Fruit fly (Drosophila melanogaster) whole organism, embryonic: ENCODE results near the gene CG31808.
A peak's percentile ranks its signal among the peaks of the same experiment; 100 is the strongest.

ENCODE experiments used
- Bteb2 ChIP-seq: fragments of 200-800 bp; sonication (Bioruptor generic); optimal IDR thresholded peaks from 2 replicates; lab custom pipeline; 2016; ENCODE audit warnings: missing biosample characterization, missing genetic modification characterization
- C15 ChIP-seq: fragments of 200-800 bp; sonication (Bioruptor generic); IDR thresholded peaks from 3 replicates; pipeline ENCODE4 v1.3.6; 2022; ENCODE audit warnings: missing biosample characterization, missing genetic modification characterization
- CG10654 ChIP-seq: fragments of 200-800 bp; sonication (Bioruptor generic); optimal IDR thresholded peaks from 2 replicates; lab custom pipeline; 2016; ENCODE audit warnings: missing biosample characterization, missing genetic modification characterization
- CG11398 ChIP-seq: fragments of 200-800 bp; sonication (Bioruptor generic); optimal IDR thresholded peaks from 2 replicates; lab custom pipeline; 2016; ENCODE audit warnings: missing biosample characterization, missing genetic modification characterization
- CG12219 ChIP-seq: fragments of 200-800 bp; sonication (Bioruptor generic); optimal IDR thresholded peaks from 3 replicates; lab custom pipeline; 2018; ENCODE audit warnings: missing biosample characterization, mild to moderate bottlenecking, missing genetic modification characterization
- CG12299 ChIP-seq: fragments of 200-800 bp; sonication (Bioruptor generic); optimal IDR thresholded peaks from 2 replicates; lab custom pipeline; 2018; ENCODE audit warnings: missing biosample characterization, mild to moderate bottlenecking, missing genetic modification characterization
- CG12744 ChIP-seq: fragments of 200-800 bp; sonication (Bioruptor generic); optimal IDR thresholded peaks from 2 replicates; lab custom pipeline; 2016; ENCODE audit warnings: missing biosample characterization, missing genetic modification characterization
- CG12942 ChIP-seq: fragments of 200-800 bp; sonication (Bioruptor generic); optimal IDR thresholded peaks from 3 replicates; lab custom pipeline; 2016; ENCODE audit warnings: missing biosample characterization, missing genetic modification characterization
- CG13287 ChIP-seq: fragments of 200-800 bp; sonication (Bioruptor generic); IDR thresholded peaks from 2 replicates; pipeline ENCODE4 v1.3.6; 2022; ENCODE audit warnings: missing biosample characterization, missing genetic modification characterization; ENCODE audit not compliant: partially characterized antibody
- CG17568 ChIP-seq: fragments of 200-800 bp; sonication (Bioruptor generic); optimal IDR thresholded peaks from 2 replicates; lab custom pipeline; 2018; ENCODE audit warnings: missing biosample characterization, mild to moderate bottlenecking, missing genetic modification characterization, moderate library complexity
- CG2116 ChIP-seq: fragments of 200-800 bp; sonication (Bioruptor generic); optimal IDR thresholded peaks from 3 replicates; lab custom pipeline; 2018; ENCODE audit warnings: missing biosample characterization, mild to moderate bottlenecking, missing genetic modification characterization
- CG2120 ChIP-seq: fragments of 200-800 bp; sonication (Bioruptor generic); optimal IDR thresholded peaks from 3 replicates; lab custom pipeline; 2016; ENCODE audit warnings: missing biosample characterization, missing genetic modification characterization
- CG33557 ChIP-seq: fragments of 200-800 bp; sonication (Bioruptor generic); optimal IDR thresholded peaks from 2 replicates; lab custom pipeline; 2019; ENCODE audit warnings: missing biosample characterization, mild to moderate bottlenecking, missing genetic modification characterization, moderate library complexity
- CG34422 ChIP-seq: fragments of 200-800 bp; sonication (Bioruptor generic); IDR thresholded peaks from 3 replicates; pipeline ENCODE4 v1.3.6; 2022; ENCODE audit warnings: missing biosample characterization, missing genetic modification characterization
- CG5245 ChIP-seq: fragments of 200-800 bp; sonication (Bioruptor generic); optimal IDR thresholded peaks from 3 replicates; lab custom pipeline; 2016; ENCODE audit warnings: missing biosample characterization, missing genetic modification characterization
- CG6791 ChIP-seq: fragments of 200-800 bp; sonication (Bioruptor generic); IDR thresholded peaks from 3 replicates; pipeline ENCODE4 v1.3.6; 2022; ENCODE audit warnings: missing biosample characterization, missing genetic modification characterization; ENCODE audit not compliant: partially characterized antibody
- CG8478 ChIP-seq: fragments of >200 bp; optimal IDR thresholded peaks from 2 replicates; lab custom pipeline; 2018
- CG9876 ChIP-seq: fragments of 200-800 bp; sonication (Bioruptor generic); optimal IDR thresholded peaks from 2 replicates; lab custom pipeline; 2016; ENCODE audit warnings: missing biosample characterization, missing genetic modification characterization
- CHES-1-like ChIP-seq: fragments of 200-800 bp; sonication (Bioruptor generic); optimal IDR thresholded peaks from 2 replicates; lab custom pipeline; 2016; ENCODE audit warnings: missing biosample characterization, missing genetic modification characterization
- D19B ChIP-seq: fragments of 200-800 bp; sonication (Bioruptor generic); optimal IDR thresholded peaks from 2 replicates; lab custom pipeline; 2017; ENCODE audit warnings: missing biosample characterization, mild to moderate bottlenecking, missing genetic modification characterization
- Dip2 ChIP-seq: fragments of 200-800 bp; sonication (Bioruptor generic); IDR thresholded peaks from 2 replicates; pipeline ENCODE4 v1.3.6; 2022; ENCODE audit warnings: missing biosample characterization, missing genetic modification characterization
- Dip3 ChIP-seq: fragments of 200-800 bp; sonication (Bioruptor generic); optimal IDR thresholded peaks from 3 replicates; lab custom pipeline; 2016; ENCODE audit warnings: missing biosample characterization, missing genetic modification characterization
- Dll ChIP-seq: fragments of 200-800 bp; sonication (Bioruptor generic); IDR thresholded peaks from 4 replicates; pipeline ENCODE4 v1.3.6; 2022; ENCODE audit warnings: missing biosample characterization, missing genetic modification characterization; ENCODE audit not compliant: partially characterized antibody
- Dref ChIP-seq: fragments of 200-800 bp; sonication (Bioruptor generic); IDR thresholded peaks from 2 replicates; pipeline ENCODE4 v1.3.6; 2022; ENCODE audit warnings: missing biosample characterization, missing genetic modification characterization
- Lhr ChIP-seq: fragments of 200-800 bp; sonication (Bioruptor generic); optimal IDR thresholded peaks from 3 replicates; lab custom pipeline; 2017; ENCODE audit warnings: mild to moderate bottlenecking, missing biosample characterization, missing genetic modification reagents, missing genetic modification characterization
- Myb ChIP-seq: fragments of 200-800 bp; sonication (Bioruptor generic); optimal IDR thresholded peaks from 2 replicates; lab custom pipeline; 2016; ENCODE audit warnings: missing biosample characterization, missing genetic modification characterization
- Opbp ChIP-seq: fragments of 200-800 bp; sonication (Bioruptor generic); IDR thresholded peaks from 3 replicates; pipeline ENCODE4 v1.3.6; 2022; ENCODE audit warnings: missing biosample characterization, missing genetic modification characterization; ENCODE audit not compliant: partially characterized antibody
- Optix ChIP-seq: fragments of 200-800 bp; sonication (Bioruptor generic); IDR thresholded peaks from 3 replicates; pipeline ENCODE4 v1.3.6; 2022; ENCODE audit warnings: missing biosample characterization, missing genetic modification characterization
- PHDP ChIP-seq: fragments of 200-800 bp; sonication (Bioruptor generic); optimal IDR thresholded peaks from 3 replicates; lab custom pipeline; 2018; ENCODE audit warnings: missing biosample characterization, mild to moderate bottlenecking, missing genetic modification characterization, moderate library complexity
- Rx ChIP-seq: fragments of 200-800 bp; sonication (Bioruptor generic); IDR thresholded peaks from 2 replicates; pipeline ENCODE4 v1.3.6; 2022; ENCODE audit warnings: missing biosample characterization, missing genetic modification characterization
- Sox102F ChIP-seq: fragments of 200-800 bp; sonication (Bioruptor generic); optimal IDR thresholded peaks from 2 replicates; lab custom pipeline; 2018; ENCODE audit warnings: missing biosample characterization, mild to moderate bottlenecking, missing genetic modification characterization, moderate library complexity
- bab2 ChIP-seq: fragments of 200-800 bp; sonication (Bioruptor generic); optimal IDR thresholded peaks from 2 replicates; lab custom pipeline; 2016; ENCODE audit warnings: missing biosample characterization, missing genetic modification characterization
- bbx ChIP-seq: fragments of 200-800 bp; sonication (Bioruptor generic); IDR thresholded peaks from 2 replicates; pipeline ENCODE4 v1.3.6; 2022; ENCODE audit warnings: missing biosample characterization, missing genetic modification characterization; ENCODE audit not compliant: partially characterized antibody
- cas ChIP-seq: fragments of 200-800 bp; sonication (Bioruptor generic); IDR thresholded peaks from 2 replicates; pipeline ENCODE4 v1.3.6; 2022; ENCODE audit warnings: missing biosample characterization, missing genetic modification characterization
- emc ChIP-seq: fragments of 200-800 bp; sonication (Bioruptor generic); optimal IDR thresholded peaks from 2 replicates; lab custom pipeline; 2016; ENCODE audit warnings: missing biosample characterization, missing genetic modification characterization
- her ChIP-seq: fragments of 200-800 bp; sonication (Bioruptor generic); optimal IDR thresholded peaks from 2 replicates; lab custom pipeline; 2016; ENCODE audit warnings: missing biosample characterization, missing genetic modification characterization
- maf-S ChIP-seq: fragments of 200-800 bp; sonication (Bioruptor generic); optimal IDR thresholded peaks from 2 replicates; lab custom pipeline; 2016; ENCODE audit warnings: missing biosample characterization, missing genetic modification characterization
- pfk ChIP-seq: fragments of 200-800 bp; sonication (Bioruptor generic); optimal IDR thresholded peaks from 2 replicates; lab custom pipeline; 2018; ENCODE audit warnings: missing biosample characterization, mild to moderate bottlenecking, missing genetic modification characterization, moderate library complexity
- pho ChIP-seq: fragments of 200-800 bp; sonication (Bioruptor generic); optimal IDR thresholded peaks from 2 replicates; lab custom pipeline; 2016; ENCODE audit warnings: missing biosample characterization, missing genetic modification characterization
- pita ChIP-seq: fragments of 200-800 bp; sonication (Bioruptor generic); optimal IDR thresholded peaks from 2 replicates; lab custom pipeline; 2017; ENCODE audit warnings: missing biosample characterization, mild to moderate bottlenecking, missing genetic modification characterization
- pros ChIP-seq: fragments of 200-800 bp; sonication (Bioruptor generic); optimal IDR thresholded peaks from 3 replicates; lab custom pipeline; 2019; ENCODE audit warnings: missing biosample characterization, mild to moderate bottlenecking, missing genetic modification characterization, moderate library complexity
- row ChIP-seq: fragments of 200-800 bp; sonication (Bioruptor generic); IDR thresholded peaks from 3 replicates; pipeline ENCODE4 v1.3.6; 2022; ENCODE audit warnings: missing biosample characterization, missing genetic modification characterization
- sens ChIP-seq: fragments of 200-800 bp; sonication (Bioruptor generic); peaks from one replicate; lab custom pipeline; 2016; ENCODE audit warnings: missing biosample characterization, missing genetic modification characterization
- sim ChIP-seq: fragments of 200-800 bp; sonication (Bioruptor generic); IDR thresholded peaks from 2 replicates; pipeline ENCODE4 v1.3.6; 2022; ENCODE audit warnings: missing biosample characterization, missing genetic modification characterization
- sr ChIP-seq: fragments of 200-800 bp; sonication (Bioruptor generic); IDR thresholded peaks from 3 replicates; pipeline ENCODE4 v1.3.6; 2022; ENCODE audit warnings: missing biosample characterization, missing genetic modification characterization
- tgo ChIP-seq: fragments of 200-800 bp; sonication (Bioruptor generic); IDR thresholded peaks from 3 replicates; pipeline ENCODE4 v1.3.6; 2022; ENCODE audit warnings: missing biosample characterization, missing genetic modification characterization
- toy ChIP-seq: fragments of 200-800 bp; sonication (Bioruptor generic); IDR thresholded peaks from 2 replicates; pipeline ENCODE4 v1.3.6; 2022; ENCODE audit warnings: missing biosample characterization, missing genetic modification characterization
- trem ChIP-seq: fragments of 200-800 bp; optimal IDR thresholded peaks from 3 replicates; lab custom pipeline; 2019; ENCODE audit warnings: missing biosample characterization, mild to moderate bottlenecking, missing genetic modification characterization, moderate library complexity
- tx ChIP-seq: fragments of 200-800 bp; sonication (Bioruptor generic); optimal IDR thresholded peaks from 2 replicates; lab custom pipeline; 2016; ENCODE audit warnings: missing biosample characterization, missing genetic modification characterization
- vfl ChIP-seq: fragments of 200-800 bp; sonication (Bioruptor generic); optimal IDR thresholded peaks from 2 replicates; lab custom pipeline; 2016; ENCODE audit warnings: missing biosample characterization, missing genetic modification characterization
- yki ChIP-seq: fragments of >200 bp; optimal IDR thresholded peaks from 3 replicates; lab custom pipeline; 2018

The CG31808 gene

DNA sequence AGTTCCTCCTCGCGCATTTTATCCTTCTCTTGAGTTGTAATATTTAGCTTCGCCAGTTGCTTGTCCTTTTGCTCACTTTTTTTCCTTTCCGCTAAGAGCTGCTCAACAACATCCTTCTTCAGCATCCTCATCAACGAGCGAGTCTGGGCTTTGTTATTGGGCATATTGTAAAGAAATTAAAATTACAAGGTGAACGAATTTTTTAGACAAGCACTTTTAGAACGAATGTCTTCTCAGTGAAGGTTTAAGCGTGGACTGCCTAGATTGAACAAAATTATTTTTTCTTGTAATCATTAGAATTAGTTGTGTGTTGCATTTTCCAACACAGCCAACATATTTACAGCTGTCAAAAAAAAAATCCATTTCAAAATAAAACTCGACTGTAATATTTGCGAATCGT, 33.8 kb downstream of the CG31808 start, which contains the start of gene CG33552:
Gene CG33552 (plus strand): TSS at position 301 of the 400 bp plus-strand sequence.
- TF ChIP-seq CG8478 (no peak), row (GFP tag; lab: Robert Waterston, UW) (no peak), C15 (no peak), Myb (GFP tag; lab: Kevin White, UChicago) (no peak), bbx (no peak), CG2120 (GFP tag; lab: Kevin White, UChicago) (no peak), Dll (GFP tag; lab: Robert Waterston, UW) (no peak), D19B (GFP tag; lab: Kevin White, UChicago) (no peak), CG12744 (no peak), pfk (GFP tag; lab: Kevin White, UChicago) (no peak), Dip3 (GFP tag; lab: Kevin White, UChicago) (no peak), CG9876 (GFP tag; lab: Kevin White, UChicago) (no peak), CG12299 (tag; lab: Kevin White, UChicago) (no peak), CG34422 (GFP tag; lab: Robert Waterston, UW) (no peak), CG11398 (GFP tag; lab: Kevin White, UChicago) (no peak), pros (GFP tag; lab: Kevin White, UChicago) (no peak), her (no peak), tx (no peak), CG10654 (GFP tag; lab: Kevin White, UChicago) (no peak), trem (no peak)

dm6 chr2L:16679817-16680683, 35.9 kb downstream of the CG31808 start, which contains the start of the genes grp and squ:
Gene grp (plus strand): TSS chr2L:16680054.
Gene squ (plus strand): TSS chr2L:16680054.
- TF ChIP-seq pita (GFP tag; lab: Kevin White, UChicago) (no peak), Dip2 (no peak), Sox102F (no peak), CG13287 (peak; percentile 95), CG6791 (GFP tag; lab: Robert Waterston, UW) (peak; percentile 98), Opbp (peak; percentile 96), bab2 (GFP tag; lab: Kevin White, UChicago) (no peak), yki (lab: Kevin White, UChicago) (no peak), CG2116 (peak; percentile 71), tgo (GFP tag; lab: Robert Waterston, UW) (no peak), CG12744 (no peak), CHES-1-like (GFP tag; lab: Kevin White, UChicago) (peak; percentile 31), Bteb2 (no peak), Dref (GFP tag; lab: Robert Waterston, UW) (peak; percentile 97), cas (GFP tag; lab: Robert Waterston, UW) (no peak), sens (GFP tag; lab: Kevin White, UChicago) (peak; percentile 85), Lhr (GFP tag; lab: Kevin White, UChicago) (peak; percentile 22), CG12942 (no peak), vfl (GFP tag; lab: Kevin White, UChicago) (no peak), toy (GFP tag; lab: Robert Waterston, UW) (no peak), maf-S (GFP tag; lab: Kevin White, UChicago) (no peak), Dip3 (GFP tag; lab: Kevin White, UChicago) (no peak), CG17568 (GFP tag; lab: Kevin White, UChicago) (peak; percentile 35), CG5245 (no peak), PHDP (tag; lab: Kevin White, UChicago) (no peak), her (no peak), sr (GFP tag; lab: Robert Waterston, UW) (no peak), Optix (GFP tag; lab: Robert Waterston, UW) (no peak), emc (GFP tag; lab: Kevin White, UChicago) (no peak), pho (GFP tag; lab: Kevin White, UChicago) (no peak), sim (no peak), CG12219 (GFP tag; lab: Kevin White, UChicago) (no peak), CG33557 (no peak), Rx (GFP tag; lab: Robert Waterston, UW) (no peak)
